Fruit fly (Drosophila melanogaster): ENCODE data around the gene polybromo.
A peak's percentile ranks its signal among the peaks of the same experiment; 100 is the strongest.

polybromo gene

DNA sequence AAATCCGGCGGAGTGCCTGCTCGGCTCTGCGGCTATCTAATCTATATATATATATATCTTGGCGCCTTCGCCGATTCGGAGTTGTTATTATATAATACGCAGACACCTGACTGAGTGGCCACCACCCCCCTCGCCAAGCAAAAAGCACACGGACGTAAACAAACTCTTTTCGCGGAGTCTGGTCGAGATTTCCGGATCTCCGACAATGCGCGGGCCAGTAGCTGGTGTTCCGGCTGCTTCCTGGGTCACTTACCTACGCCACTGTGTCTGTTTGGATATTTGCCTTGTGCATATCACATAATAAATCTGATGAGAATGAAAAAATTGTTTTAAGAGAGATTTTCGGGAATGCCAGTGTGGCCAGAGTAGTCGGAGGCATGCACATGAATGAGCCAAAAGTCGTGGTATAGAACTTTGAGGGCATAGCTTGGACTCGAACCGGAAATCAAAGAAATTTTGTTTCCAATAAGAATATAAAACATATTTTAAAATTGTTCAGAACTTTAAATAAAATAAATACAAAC is 18.0 kb downstream of the polybromo start, which contains the start of gene CG5805 (continued):
- TF ChIP-seq klu (GFP tag; IDR thresholded peaks at IDR 0.05) (peak; percentile 54; the same call in 1 of the 2 replicates), ken (GFP tag; IDR thresholded peaks at IDR 0.05) (peak; percentile 89), CG30431 (GFP tag; optimal IDR thresholded peaks at IDR 0.05) (peak; percentile 75), odd (GFP tag; optimal IDR thresholded peaks at IDR 0.05) (peak; percentile 84), CG12104 (GFP tag; optimal IDR thresholded peaks at IDR 0.05) (peak; percentile 88), ato (GFP tag; IDR thresholded peaks at IDR 0.05; ENCODE audit: partially characterized antibody) (no peak), CG12071 (GFP tag; optimal IDR thresholded peaks at IDR 0.05) (peak; percentile 84), vfl (GFP tag; optimal IDR thresholded peaks at IDR 0.05) (no peak), Ets97D (GFP tag; optimal IDR thresholded peaks at IDR 0.05) (peak; percentile 99), CG18011 (GFP tag; optimal IDR thresholded peaks at IDR 0.05) (peak; percentile 61), lola (GFP tag; optimal IDR thresholded peaks at IDR 0.05) (no peak), CG3065 (GFP tag; optimal IDR thresholded peaks at IDR 0.05) (peak; percentile 45), YL-1 (GFP tag; optimal IDR thresholded peaks at IDR 0.05) (peak; percentile 88), Dad (GFP tag; optimal IDR thresholded peaks at IDR 0.05) (peak; percentile 60), CG13775 (GFP tag; optimal IDR thresholded peaks at IDR 0.05) (peak; percentile 93), HHEX (GFP tag; optimal IDR thresholded peaks at IDR 0.05) (peak; percentile 93), CG6272 (GFP tag; IDR thresholded peaks at IDR 0.05) (peak; percentile 63), CG9609 (GFP tag; optimal IDR thresholded peaks at IDR 0.05) (peak; percentile 73), Abd-B (GFP tag; optimal IDR thresholded peaks at IDR 0.05) (peak; percentile 57), ranshi (GFP tag; IDR thresholded peaks at IDR 0.05) (peak; percentile 79), Side (GFP tag; optimal IDR thresholded peaks at IDR 0.05) (peak; percentile 80), Dip2 (GFP tag; IDR thresholded peaks at IDR 0.05) (no peak), CG2875 (GFP tag; optimal IDR thresholded peaks at IDR 0.05) (peak; percentile 74), Drgx (GFP tag; IDR thresholded peaks at IDR 0.05) (peak; percentile 11; the same call in 1 of the 2 replicates), CG6689 (GFP tag; IDR thresholded peaks at IDR 0.05) (peak; percentile 70), CG9932 (GFP tag; IDR thresholded peaks at IDR 0.05) (peak; percentile 66), org-1 (GFP tag; optimal IDR thresholded peaks at IDR 0.05) (peak; percentile 59), CG1529 (GFP tag; optimal IDR thresholded peaks at IDR 0.05) (peak; percentile 70), slp2 (GFP tag; optimal IDR thresholded peaks at IDR 0.05) (peak; percentile 58), CG15011 (GFP tag; optimal IDR thresholded peaks at IDR 0.05) (peak; percentile 79), Hmx (GFP tag; optimal IDR thresholded peaks at IDR 0.05) (no peak), C15 (GFP tag; IDR thresholded peaks at IDR 0.05) (peak; percentile 78; the same call in 2 of the 3 replicates), nom (GFP tag; optimal IDR thresholded peaks at IDR 0.05) (no peak), bsh (GFP tag; optimal IDR thresholded peaks at IDR 0.05) (peak in 1 of 2 experiments; percentile 72), zen2 (GFP tag; IDR thresholded peaks at IDR 0.05; ENCODE audit: partially characterized antibody) (no peak), CG5245 (GFP tag; optimal IDR thresholded peaks at IDR 0.05) (peak; percentile 60), CG17186 (GFP tag; optimal IDR thresholded peaks at IDR 0.05) (peak; percentile 85), mirr (GFP tag; optimal IDR thresholded peaks at IDR 0.05) (peak; percentile 81), hbn (GFP tag; IDR thresholded peaks at IDR 0.05; ENCODE audit: partially characterized antibody) (no peak), CG12236 (GFP tag; optimal IDR thresholded peaks at IDR 0.05) (peak; percentile 53), Doc2 (GFP tag; IDR thresholded peaks at IDR 0.05) (0 out of 2 replicates have a peak, but pooled peaks have one; percentile 44), pita (GFP tag; optimal IDR thresholded peaks at IDR 0.05) (peak; percentile 64), Ravus (GFP tag; IDR thresholded peaks at IDR 0.05) (no peak; the same call in 1 of the 2 replicates), CG5953 (GFP tag; IDR thresholded peaks at IDR 0.05) (peak; percentile 70; the same call in 1 of the 2 replicates), jigr1 (GFP tag; IDR thresholded peaks at IDR 0.05) (no peak), CG17802 (tag; optimal IDR thresholded peaks at IDR 0.05) (peak; percentile 82), vvl (GFP tag; IDR thresholded peaks at IDR 0.05) (peak; percentile 87), kni (GFP tag; optimal IDR thresholded peaks at IDR 0.05) (peak; percentile 50), grau (tag; optimal IDR thresholded peaks at IDR 0.05) (peak; percentile 74), chif (GFP tag; optimal IDR thresholded peaks at IDR 0.05) (peak; percentile 67 to 79)
